Worm (Caenorhabditis elegans): ENCODE data around the gene Y39B6A.13.
A peak's percentile ranks its signal among the peaks of the same experiment; 100 is the strongest.

The Y39B6A.13 gene

DNA sequence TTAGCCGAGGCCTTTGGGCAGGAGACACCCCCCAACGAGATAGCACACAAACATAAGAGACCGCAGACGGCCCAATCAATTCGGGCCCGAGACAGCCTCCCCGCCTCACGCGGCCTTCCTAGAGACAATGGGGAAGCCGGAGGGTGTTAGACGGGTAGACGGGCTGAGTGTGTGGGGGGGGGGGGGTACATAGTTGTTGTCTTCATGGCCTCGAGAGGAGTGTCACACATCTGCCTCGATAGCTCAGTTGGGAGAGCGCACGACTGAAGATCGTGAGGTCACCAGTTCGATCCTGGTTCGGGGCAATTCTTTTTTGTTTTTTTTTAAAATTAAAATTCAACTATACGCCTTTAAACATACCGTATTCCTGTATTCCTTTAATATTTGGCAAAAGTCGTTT lies 6.6 kb upstream of the Y39B6A.13 start (continued):
- TF ChIP-seq T26A8.4 (GFP tag; IDR thresholded peaks at IDR 0.05) (no peak), Y105C5A.15 (GFP tag; IDR thresholded peaks at IDR 0.05) (peak; percentile 78), nhr-6 (tag; optimal IDR thresholded peaks at IDR 0.05) (no peak), pqm-1 (tag; optimal IDR thresholded peaks at IDR 0.05) (no peak), Y5F2A.4 (GFP tag; optimal IDR thresholded peaks at IDR 0.05) (peak; percentile 70), ZK337.2 (GFP tag; IDR thresholded peaks at IDR 0.05) (no peak), dve-1 (tag; optimal IDR thresholded peaks at IDR 0.05; ENCODE audit: insufficient read depth) (peak; percentile 53), dmd-9 (GFP tag; IDR thresholded peaks at IDR 0.05) (peak; percentile 58; the same call in 1 of the 2 replicates)

DNA sequence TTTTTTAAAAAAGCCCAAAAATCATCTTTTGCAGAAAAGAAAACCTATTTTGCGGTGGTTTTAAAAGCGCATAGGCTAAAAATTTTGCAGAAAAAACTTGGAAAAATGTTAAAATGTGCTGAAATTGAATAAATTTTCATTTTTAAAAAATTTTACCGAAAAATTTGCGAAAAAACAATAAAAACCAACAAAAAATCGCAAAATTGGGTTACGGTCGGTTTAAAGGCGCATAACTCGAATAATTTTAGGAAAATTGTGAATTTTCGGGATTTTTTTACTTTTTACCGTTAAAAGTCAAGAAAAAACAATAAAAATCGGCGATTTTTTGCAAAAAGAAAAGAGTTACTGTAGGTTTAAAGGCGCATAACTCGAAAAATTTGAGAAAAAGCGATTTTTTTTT lies 6.0 kb upstream of the Y39B6A.13 start:
- TF ChIP-seq snpc-4 (tag; optimal IDR thresholded peaks at IDR 0.05): no peak
- TF ChIP-seq dve-1 (tag; optimal IDR thresholded peaks at IDR 0.05; ENCODE audit: insufficient read depth): no peak
- no peak for TF ChIP-seq aly-2 (tag; optimal IDR thresholded peaks at IDR 0.05)
- TF ChIP-seq ceh-32 (tag; optimal IDR thresholded peaks at IDR 0.05; ENCODE audit: poor library complexity): no peak
- TF ChIP-seq nhr-41 (GFP tag; IDR thresholded peaks at IDR 0.05): no peak
- no peak for TF ChIP-seq dpl-1 (GFP tag; optimal IDR thresholded peaks at IDR 0.05)
- TF ChIP-seq nhr-28 (tag; optimal IDR thresholded peaks at IDR 0.05): no peak
- TF ChIP-seq ces-1 (GFP tag; optimal IDR thresholded peaks at IDR 0.05): no peak
- TF ChIP-seq spr-3 (GFP tag; optimal IDR thresholded peaks at IDR 0.05): no peak
- no peak for TF ChIP-seq tra-1 (GFP tag; IDR thresholded peaks at IDR 0.05)

DNA sequence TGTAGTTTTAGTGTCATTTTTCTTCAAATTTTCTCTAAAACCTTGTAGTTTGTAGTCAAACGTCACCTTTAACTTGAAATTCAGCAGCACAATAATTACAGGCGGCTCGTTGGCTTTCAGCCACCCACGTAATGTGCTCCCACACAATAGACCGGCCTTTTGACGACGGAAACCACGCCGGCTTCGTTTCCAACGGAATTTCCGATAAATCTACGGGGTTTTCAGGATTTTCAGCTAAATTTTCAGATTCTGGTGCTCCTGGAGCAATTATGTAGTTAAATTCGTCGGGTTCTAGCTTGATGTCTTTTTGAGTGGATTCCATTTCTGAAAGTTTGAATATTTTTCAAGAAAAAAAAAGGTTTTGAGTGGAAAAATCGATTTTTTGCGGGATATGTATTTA lies 5.4 kb upstream of the Y39B6A.13 start, which contains the start of gene bed-1:
Gene bed-1 (minus strand): TSS at position 337 of the 400 bp plus-strand sequence.
- TF ChIP-seq spr-3 (GFP tag; optimal IDR thresholded peaks at IDR 0.05) (no peak), pqm-1 (tag; optimal IDR thresholded peaks at IDR 0.05) (no peak), lin-13 (GFP tag; optimal IDR thresholded peaks at IDR 0.05) (no peak), aha-1 (tag) (peak; percentile 68), zfp-2 (tag; optimal IDR thresholded peaks at IDR 0.05) (no peak)

DNA sequence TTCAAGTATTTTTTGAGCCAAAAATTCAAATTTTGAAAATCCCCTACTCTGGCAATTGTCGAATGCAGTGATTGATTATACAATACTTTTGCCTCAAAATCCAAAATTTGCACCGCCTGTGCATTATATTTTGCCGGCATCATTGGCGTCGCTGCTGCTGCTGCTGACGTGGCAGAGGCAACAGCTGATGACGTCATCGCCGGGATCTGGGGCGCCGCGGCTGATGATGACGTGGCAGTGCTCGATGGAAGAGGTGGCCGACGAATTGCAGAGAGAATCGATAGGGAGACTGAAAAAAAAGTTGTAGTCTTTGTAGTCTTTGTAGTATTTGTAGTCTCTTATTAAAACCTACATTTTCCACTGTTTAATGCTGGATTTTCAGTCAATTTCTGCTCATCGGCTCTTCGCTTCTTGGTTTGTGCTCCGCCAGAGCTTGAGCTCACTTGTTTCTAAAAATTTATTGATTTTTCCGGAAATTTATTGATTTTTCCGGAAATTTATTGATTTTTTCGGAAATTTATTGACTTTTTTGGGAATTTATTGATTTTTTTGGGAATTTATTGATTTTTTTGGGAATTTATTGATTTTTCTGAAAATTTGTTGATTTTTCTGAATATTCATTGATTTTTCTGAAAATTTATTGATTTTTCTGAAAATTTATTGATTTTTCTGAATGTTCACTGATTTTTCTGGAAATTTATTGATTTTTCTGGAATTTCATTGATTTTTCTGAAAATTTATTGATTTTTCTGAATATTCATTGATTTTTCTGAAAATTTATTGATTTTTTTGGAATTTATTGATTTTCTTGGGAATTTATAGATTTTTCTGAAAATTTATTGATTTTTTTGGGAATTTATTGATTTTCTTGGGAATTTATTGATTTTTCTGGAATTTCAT lies 1.8 kb upstream of the Y39B6A.13 start:
- no peak for TF ChIP-seq nhr-76 (tag; optimal IDR thresholded peaks at IDR 0.05)
- no peak for TF ChIP-seq nhr-25 (tag; optimal IDR thresholded peaks at IDR 0.05; ENCODE audit: borderline replicate concordance, insufficient read depth)
- peak; percentile 56 for TF ChIP-seq ceh-28 (tag; optimal IDR thresholded peaks at IDR 0.05)
- TF ChIP-seq set-16 (GFP tag; IDR thresholded peaks at IDR 0.05): peak; percentile 66
- no peak for TF ChIP-seq sdz-12 (GFP tag; optimal IDR thresholded peaks at IDR 0.05)

DNA sequence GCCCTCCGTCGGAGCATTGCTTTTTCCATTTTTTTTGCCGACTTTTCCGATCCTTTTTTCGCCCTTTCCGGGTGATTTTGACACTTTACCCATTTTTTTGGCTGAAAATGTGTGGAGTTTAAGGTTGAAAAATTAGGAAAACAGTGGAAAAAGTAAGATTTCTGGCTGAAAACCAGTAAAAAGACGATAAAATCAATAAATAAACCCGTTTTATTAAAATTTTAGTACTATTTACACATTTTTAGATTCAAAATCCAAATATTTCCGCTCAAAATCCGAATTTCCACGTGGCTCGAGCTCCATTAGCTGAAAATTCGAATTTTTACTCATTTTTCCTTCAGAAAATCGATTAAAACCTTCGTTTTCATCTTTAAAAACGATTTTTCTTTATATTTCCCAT lies 913 bp downstream of the Y39B6A.13 start, which contains the start of gene pro-3:
Gene pro-3 (minus strand): TSS at position 101 of the 400 bp plus-strand sequence.
- no peak for TF ChIP-seq unc-39 (tag; optimal IDR thresholded peaks at IDR 0.05)

DNA sequence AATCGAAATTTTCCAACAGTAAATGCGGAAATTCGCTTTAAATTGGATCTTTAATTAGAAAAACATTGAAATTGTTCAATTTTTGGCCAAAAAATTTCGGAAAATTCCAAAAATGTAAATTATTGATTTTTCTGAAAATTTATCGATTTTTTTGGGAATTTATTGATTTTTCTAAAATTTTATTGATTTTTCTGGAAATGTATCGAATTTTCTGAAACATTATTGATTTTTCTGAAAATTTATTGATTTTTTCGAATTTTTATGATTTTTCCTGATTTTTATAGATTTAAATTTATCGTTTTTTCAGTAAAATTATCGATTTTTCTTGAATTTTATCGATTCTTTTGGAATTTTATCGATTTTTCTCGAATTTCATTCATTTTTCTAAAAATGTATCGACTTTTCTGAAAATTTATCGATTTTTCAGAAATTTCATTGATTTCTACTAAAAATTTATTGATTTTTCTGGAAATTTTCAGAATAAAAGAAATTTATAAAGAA lies 2.3 kb downstream of the Y39B6A.13 start:
- peak; percentile 84 for TF ChIP-seq ceh-28 (tag; optimal IDR thresholded peaks at IDR 0.05)
- TF ChIP-seq hif-1 (tag; optimal IDR thresholded peaks at IDR 0.05): no peak

DNA sequence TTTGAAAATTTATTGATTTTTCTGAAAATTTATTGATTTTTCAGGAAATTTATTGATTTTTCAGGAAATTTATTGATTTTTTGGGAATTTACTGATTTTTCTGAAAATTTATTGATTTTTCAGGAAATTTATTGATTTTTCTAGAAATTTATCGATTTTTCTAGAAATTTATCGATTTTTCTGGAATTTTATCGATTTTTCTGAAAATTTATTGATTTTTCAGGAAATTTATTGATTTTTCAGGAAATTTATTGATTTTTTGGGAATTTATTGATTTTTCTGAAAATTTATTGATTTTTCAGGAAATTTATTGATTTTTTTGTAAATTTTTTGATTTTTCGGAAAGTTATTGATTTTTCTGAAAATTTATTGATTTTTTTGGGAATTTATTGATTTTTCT lies 6.6 kb downstream of the Y39B6A.13 start:
- peak; percentile 73 for TF ChIP-seq ceh-28 (tag; optimal IDR thresholded peaks at IDR 0.05)

Measured in whole organism, L4 larva.